Fruit fly (Drosophila melanogaster): ENCODE measurements around the gene lok.

Gene lok

DNA sequence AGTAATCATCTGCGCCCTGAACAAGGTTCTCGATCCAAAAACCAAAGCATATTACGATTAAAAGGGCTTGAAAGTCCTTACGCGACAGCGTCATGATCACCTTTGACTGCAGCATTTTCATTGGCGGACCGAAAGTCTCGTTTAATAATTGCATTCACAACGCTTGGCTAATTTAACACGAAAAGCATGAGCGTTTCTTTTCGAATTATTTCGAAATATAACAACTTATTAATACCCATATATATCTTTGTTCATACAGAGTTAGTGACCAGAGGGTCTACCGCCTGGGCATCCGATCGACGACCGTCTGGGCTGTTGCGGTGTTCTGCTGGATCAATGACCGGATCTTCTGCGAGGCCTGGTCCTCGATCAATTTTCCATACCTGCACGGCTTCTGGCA lies 10.9 kb downstream of the lok start, which contains the start of gene CG10730:
Gene CG10730, minus strand, starts transcription at position 101 of the 400 bp plus-strand sequence.
- no peak for TF ChIP-seq foxo (GFP tag; optimal IDR thresholded peaks at IDR 0.05)
- no peak for TF ChIP-seq ey (GFP tag; optimal IDR thresholded peaks at IDR 0.05)
- TF ChIP-seq br (GFP tag; optimal IDR thresholded peaks at IDR 0.05): no peak
- no peak for TF ChIP-seq jim (GFP tag; optimal IDR thresholded peaks at IDR 0.05)
- TF ChIP-seq tai (GFP tag; optimal IDR thresholded peaks at IDR 0.05): no peak
- TF ChIP-seq CG32264 (GFP tag; optimal IDR thresholded peaks at IDR 0.05): no peak
- TF ChIP-seq pan (optimal IDR thresholded peaks at IDR 0.05): no peak
- TF ChIP-seq Vsx2 (GFP tag; optimal IDR thresholded peaks at IDR 0.05; ENCODE audit: partially characterized antibody): no peak
- no peak for TF ChIP-seq lola (GFP tag; optimal IDR thresholded peaks at IDR 0.05)
- no peak for TF ChIP-seq Abd-B (GFP tag; optimal IDR thresholded peaks at IDR 0.05)
- no peak for TF ChIP-seq Jra (GFP tag; optimal IDR thresholded peaks at IDR 0.05)
- no peak for TF ChIP-seq Dif (GFP tag; optimal IDR thresholded peaks at IDR 0.05; ENCODE audit: partially characterized antibody)
- TF ChIP-seq Sp1 (GFP tag; optimal IDR thresholded peaks at IDR 0.05): no peak
- no peak for TF ChIP-seq CG9705 (GFP tag; optimal IDR thresholded peaks at IDR 0.05)
- no peak for TF ChIP-seq N (GFP tag; optimal IDR thresholded peaks at IDR 0.05)
- TF ChIP-seq Hnf4 (GFP tag; optimal IDR thresholded peaks at IDR 0.05): no peak
- no peak for TF ChIP-seq sv (GFP tag; optimal IDR thresholded peaks at IDR 0.05)
- TF ChIP-seq Rel (GFP tag; optimal IDR thresholded peaks at IDR 0.05): no peak
- no peak for TF ChIP-seq Rel (tag; optimal IDR thresholded peaks at IDR 0.05)
- TF ChIP-seq fru (GFP tag; optimal IDR thresholded peaks at IDR 0.05): no peak

dm6 chr2L:20074388-20074787 lies 13.2 kb downstream of the lok start:
- TF ChIP-seq h (GFP tag; optimal IDR thresholded peaks at IDR 0.05) (no peak), dsf (GFP tag; optimal IDR thresholded peaks at IDR 0.05; ENCODE audit: borderline replicate concordance) (no peak), lola (GFP tag; optimal IDR thresholded peaks at IDR 0.05) (no peak), Dif (GFP tag; optimal IDR thresholded peaks at IDR 0.05; ENCODE audit: partially characterized antibody) (no peak), rgr (GFP tag; optimal IDR thresholded peaks at IDR 0.05) (no peak)

DNA sequence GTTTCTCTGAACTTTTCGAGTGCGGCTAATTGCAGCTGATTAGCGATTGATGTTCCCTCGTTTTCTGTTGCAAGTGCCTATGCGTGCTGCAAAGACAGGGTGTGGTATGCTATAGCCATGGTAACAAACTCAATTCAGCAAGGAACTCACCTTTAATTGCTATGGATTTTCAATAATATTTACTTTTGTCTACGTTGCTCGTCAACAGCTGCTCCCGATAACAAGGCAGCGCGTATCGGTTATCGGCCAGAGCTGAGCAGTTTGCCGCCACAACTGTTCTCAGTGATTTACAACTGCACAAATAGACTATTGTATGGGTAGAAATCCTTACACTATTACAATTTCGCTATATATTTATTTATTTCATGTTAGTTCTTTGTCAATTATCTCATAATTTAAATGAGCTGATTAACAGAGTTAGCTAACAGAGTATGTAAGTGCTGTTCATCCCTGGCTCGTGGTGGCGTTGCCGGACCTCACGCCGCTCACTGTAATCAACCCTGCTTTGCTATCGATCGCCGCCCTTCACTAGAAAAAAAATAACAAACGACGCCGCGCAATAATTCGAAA lies 14.1 kb downstream of the lok start, which contains the start of the genes pr and neb:
Gene pr, minus strand, starts transcription at position 225 of the 570 bp plus-strand sequence.
Gene neb, plus strand, starts transcription at position 524 of the 570 bp plus-strand sequence.
- peak; percentile 53 for TF ChIP-seq ey (GFP tag; optimal IDR thresholded peaks at IDR 0.05)
- peak; percentile 7 for TF ChIP-seq HLH106 (tag; optimal IDR thresholded peaks at IDR 0.05)
- peak; percentile 15 for TF ChIP-seq Jra (GFP tag; optimal IDR thresholded peaks at IDR 0.05)
- TF ChIP-seq h (GFP tag; optimal IDR thresholded peaks at IDR 0.05): peak; percentile 77
- TF ChIP-seq fru (GFP tag; optimal IDR thresholded peaks at IDR 0.05): peak; percentile 62
- TF ChIP-seq dsf (GFP tag; optimal IDR thresholded peaks at IDR 0.05; ENCODE audit: borderline replicate concordance): no peak
- TF ChIP-seq tai (GFP tag; optimal IDR thresholded peaks at IDR 0.05): no peak
- TF ChIP-seq Dfd (GFP tag; optimal IDR thresholded peaks at IDR 0.05): no peak
- no peak for TF ChIP-seq Dif (GFP tag; optimal IDR thresholded peaks at IDR 0.05; ENCODE audit: partially characterized antibody)
- peak; percentile 45 for TF ChIP-seq OdsH (GFP tag; optimal IDR thresholded peaks at IDR 0.05)
- TF ChIP-seq usp (GFP tag; optimal IDR thresholded peaks at IDR 0.05): no peak
- TF ChIP-seq Mio (GFP tag; optimal IDR thresholded peaks at IDR 0.05): no peak
- peak; percentile 49 for TF ChIP-seq woc (GFP tag; optimal IDR thresholded peaks at IDR 0.05)
- TF ChIP-seq sv (GFP tag; optimal IDR thresholded peaks at IDR 0.05): peak; percentile 50
- no peak for TF ChIP-seq dmrt93B (GFP tag; optimal IDR thresholded peaks at IDR 0.05)
- no peak for TF ChIP-seq Hr78 (GFP tag; optimal IDR thresholded peaks at IDR 0.05)
- TF ChIP-seq Abd-B (GFP tag; optimal IDR thresholded peaks at IDR 0.05): no peak
- peak; percentile 8 for TF ChIP-seq br (GFP tag; optimal IDR thresholded peaks at IDR 0.05)
- no peak for TF ChIP-seq jim (GFP tag; optimal IDR thresholded peaks at IDR 0.05)
- TF ChIP-seq brk (GFP tag; optimal IDR thresholded peaks at IDR 0.05): peak; percentile 37
- TF ChIP-seq Vsx2 (GFP tag; optimal IDR thresholded peaks at IDR 0.05; ENCODE audit: partially characterized antibody): peak; percentile 77
- peak; percentile 58 for TF ChIP-seq sage (GFP tag; optimal IDR thresholded peaks at IDR 0.05)
- TF ChIP-seq Hr83 (GFP tag; optimal IDR thresholded peaks at IDR 0.05; ENCODE audit: poor library complexity, severe bottlenecking): no peak
- TF ChIP-seq Rel (GFP tag; optimal IDR thresholded peaks at IDR 0.05): no peak
- TF ChIP-seq Rel (tag; optimal IDR thresholded peaks at IDR 0.05): peak; percentile 55
- no peak for TF ChIP-seq N (GFP tag; optimal IDR thresholded peaks at IDR 0.05)
- peak; percentile 54 for TF ChIP-seq rgr (GFP tag; optimal IDR thresholded peaks at IDR 0.05)
- peak in 1 of 2 experiments; percentile 68 for TF ChIP-seq foxo (GFP tag; optimal IDR thresholded peaks at IDR 0.05)
- TF ChIP-seq CrebA (GFP tag; optimal IDR thresholded peaks at IDR 0.05; ENCODE audit: borderline replicate concordance): no peak
- no peak for TF ChIP-seq dl (GFP tag; optimal IDR thresholded peaks at IDR 0.05; ENCODE audit: insufficient read depth in 1 of 2, partially characterized antibody in 2 of 2)
- no peak for TF ChIP-seq GATAd (GFP tag; optimal IDR thresholded peaks at IDR 0.05)
- no peak for TF ChIP-seq pan (optimal IDR thresholded peaks at IDR 0.05)
- peak; percentile 81 for TF ChIP-seq Myc (optimal IDR thresholded peaks at IDR 0.05)
- peak; percentile 58 for TF ChIP-seq Hnf4 (GFP tag; optimal IDR thresholded peaks at IDR 0.05)
- TF ChIP-seq psq (GFP tag; optimal IDR thresholded peaks at IDR 0.05): peak; percentile 33
- TF ChIP-seq lola (GFP tag; optimal IDR thresholded peaks at IDR 0.05): no peak
- TF ChIP-seq CG32264 (GFP tag; optimal IDR thresholded peaks at IDR 0.05): peak; percentile 30
- no peak for TF ChIP-seq CG9705 (GFP tag; optimal IDR thresholded peaks at IDR 0.05)
- TF ChIP-seq Sp1 (GFP tag; optimal IDR thresholded peaks at IDR 0.05): peak; percentile 71
